Fruit fly (Drosophila melanogaster): Measurements from ENCODE around the gene p.

Gene p

DNA sequence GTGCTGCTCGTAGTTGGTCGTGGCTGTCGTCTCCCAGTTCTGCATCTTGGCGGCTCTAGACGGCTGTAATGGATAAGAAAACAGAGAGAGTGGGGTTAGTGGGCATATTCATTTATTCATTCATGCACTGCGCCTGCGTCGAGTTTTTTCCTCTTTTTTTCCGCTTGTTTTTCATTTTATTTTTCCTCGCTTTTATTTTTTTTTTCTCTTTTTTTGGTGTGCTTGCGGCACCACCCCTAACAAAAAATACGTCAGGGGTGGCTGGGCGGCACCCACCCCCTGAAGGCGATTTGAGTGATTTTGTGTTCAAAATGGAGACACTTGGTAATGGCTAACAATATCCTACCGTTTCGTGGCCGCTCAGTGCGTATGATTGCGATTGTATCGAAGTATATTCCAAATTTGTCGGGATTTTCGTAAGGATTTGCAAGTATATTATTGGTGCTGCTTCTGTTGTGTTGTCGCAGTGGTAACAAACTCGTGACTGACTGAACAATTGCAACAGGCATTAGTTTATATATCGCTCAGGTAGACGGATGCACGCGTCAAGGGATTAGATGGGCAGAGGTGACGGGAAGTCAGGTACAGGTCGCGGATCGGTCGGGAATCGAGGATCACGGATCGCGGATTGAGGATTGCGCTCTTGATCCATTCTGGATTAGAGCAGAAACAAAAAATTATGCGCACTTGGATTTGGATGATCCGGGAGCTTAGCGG lies 23.8 kb upstream of the p start (continued):
- TF ChIP-seq wor (GFP tag; IDR thresholded peaks at IDR 0.05) (no peak), sna (GFP tag; IDR thresholded peaks at IDR 0.05; ENCODE audit: partially characterized antibody) (no peak), CG10565 (GFP tag; optimal IDR thresholded peaks at IDR 0.05) (no peak), CG17361 (GFP tag; IDR thresholded peaks at IDR 0.05) (no peak), jing (GFP tag; optimal IDR thresholded peaks at IDR 0.05) (no peak), Abd-B (GFP tag; optimal IDR thresholded peaks at IDR 0.05) (no peak), CG8281 (tag; optimal IDR thresholded peaks at IDR 0.05) (no peak), tll (GFP tag; optimal IDR thresholded peaks at IDR 0.05) (peak in 1 of 2 experiments; percentile 80), gem (tag; optimal IDR thresholded peaks at IDR 0.05) (no peak), ATbp (GFP tag; optimal IDR thresholded peaks at IDR 0.05) (no peak), slbo (GFP tag; IDR thresholded peaks at IDR 0.05) (no peak), disco-r (GFP tag; optimal IDR thresholded peaks at IDR 0.05) (no peak), CG7372 (GFP tag; IDR thresholded peaks at IDR 0.05) (no peak), CG8089 (GFP tag; optimal IDR thresholded peaks at IDR 0.05) (no peak), Dbx (GFP tag; IDR thresholded peaks at IDR 0.05) (no peak), MBD-R2 (GFP tag; IDR thresholded peaks at IDR 0.05) (no peak), CG18476 (GFP tag; optimal IDR thresholded peaks at IDR 0.05) (no peak), bigmax (GFP tag; optimal IDR thresholded peaks at IDR 0.05) (no peak), CG11504 (tag; optimal IDR thresholded peaks at IDR 0.05) (no peak), CG7745 (tag; optimal IDR thresholded peaks at IDR 0.05) (no peak), Dad (GFP tag; optimal IDR thresholded peaks at IDR 0.05) (no peak), Tbp (GFP tag; optimal IDR thresholded peaks at IDR 0.05) (no peak), gsb (GFP tag; IDR thresholded peaks at IDR 0.05) (no peak), CG17912 (GFP tag; optimal IDR thresholded peaks at IDR 0.05) (no peak), Mrtf (GFP tag; IDR thresholded peaks at IDR 0.05) (no peak), HLHmδ (GFP tag; optimal IDR thresholded peaks at IDR 0.05) (no peak), CG2199 (GFP tag; IDR thresholded peaks at IDR 0.05) (no peak), CG7556 (GFP tag; optimal IDR thresholded peaks at IDR 0.05) (no peak), pum (GFP tag; optimal IDR thresholded peaks at IDR 0.05) (no peak), CG17186 (GFP tag; optimal IDR thresholded peaks at IDR 0.05) (no peak), HLH4C (GFP tag; IDR thresholded peaks at IDR 0.05; ENCODE audit: partially characterized antibody) (no peak), zen2 (GFP tag; IDR thresholded peaks at IDR 0.05; ENCODE audit: partially characterized antibody) (no peak), Hr51 (GFP tag; optimal IDR thresholded peaks at IDR 0.05) (no peak), CG5245 (GFP tag; optimal IDR thresholded peaks at IDR 0.05) (no peak), CG11398 (GFP tag; optimal IDR thresholded peaks at IDR 0.05) (no peak), slp2 (GFP tag; optimal IDR thresholded peaks at IDR 0.05) (no peak), NK7.1 (GFP tag; optimal IDR thresholded peaks at IDR 0.05) (no peak), CG10274 (GFP tag; optimal IDR thresholded peaks at IDR 0.05) (no peak), CG1602 (GFP tag; optimal IDR thresholded peaks at IDR 0.05) (no peak), CG4820 (GFP tag; optimal IDR thresholded peaks at IDR 0.05) (no peak), pfk (GFP tag; optimal IDR thresholded peaks at IDR 0.05) (peak; percentile 33), CG1024 (GFP tag; IDR thresholded peaks at IDR 0.05) (no peak), ewg (GFP tag; optimal IDR thresholded peaks at IDR 0.05) (peak; percentile 68), CG31388 (GFP tag; optimal IDR thresholded peaks at IDR 0.05) (no peak), sob (GFP tag; IDR thresholded peaks at IDR 0.05) (no peak; the same call in 1 of the 2 replicates), CG10209 (GFP tag; optimal IDR thresholded peaks at IDR 0.05) (no peak), Nf-YB (GFP tag; optimal IDR thresholded peaks at IDR 0.05) (peak; percentile 66), CG14441 (GFP tag; IDR thresholded peaks at IDR 0.05) (no peak), Max (GFP tag; optimal IDR thresholded peaks at IDR 0.05) (no peak), pnt (GFP tag; optimal IDR thresholded peaks at IDR 0.05) (no peak)

Data from whole organism, embryonic.